Worm (Caenorhabditis elegans) whole organism, L2 larva: ENCODE data around the gene M163.1.

ENCODE experiments used
- C34F6.9 ChIP-seq: fragments of 150-350 bp; optimal IDR thresholded peaks from 2 replicates; lab custom pipeline; 2014; ENCODE audit warnings: missing biosample characterization, missing genetic modification characterization
- F13H6.1 ChIP-seq: sonication (generic microtip); optimal IDR thresholded peaks from 2 replicates; lab custom pipeline; 2016; ENCODE audit warnings: missing genetic modification characterization, missing compliant biosample characterization
- R02D3.7 ChIP-seq: fragments of 150-350 bp; optimal IDR thresholded peaks from 2 replicates; lab custom pipeline; 2014; ENCODE audit warnings: missing biosample characterization, missing genetic modification characterization
- ZK546.5 ChIP-seq: sonication (generic microtip); optimal IDR thresholded peaks from 2 replicates; lab custom pipeline; 2017; ENCODE audit warnings: missing biosample characterization, missing genetic modification characterization
- alr-1 ChIP-seq: fragments of 150-350 bp; optimal IDR thresholded peaks from 2 replicates; lab custom pipeline; 2014; ENCODE audit warnings: missing biosample characterization, missing genetic modification characterization
- aly-2 ChIP-seq: fragments of 150-350 bp; optimal IDR thresholded peaks from 2 replicates; lab custom pipeline; 2014; ENCODE audit warnings: missing biosample characterization, missing genetic modification characterization
- ama-1 ChIP-seq: fragments of 150-350 bp; optimal IDR thresholded peaks from 2 replicates; lab custom pipeline; 2018; ENCODE audit warnings: inconsistent platforms
- blmp-1 ChIP-seq: sonication (generic microtip); optimal IDR thresholded peaks from 2 replicates; lab custom pipeline; 2017; ENCODE audit warnings: missing genetic modification characterization, mild to moderate bottlenecking, missing compliant biosample characterization, antibody characterized with exemption, moderate library complexity; ENCODE audit not compliant: insufficient read depth
- ceh-16 ChIP-seq: fragments of 150-350 bp; optimal IDR thresholded peaks from 2 replicates; lab custom pipeline; 2014; ENCODE audit warnings: missing biosample characterization, missing genetic modification characterization
- ceh-82 ChIP-seq: fragments of 150-350 bp; optimal IDR thresholded peaks from 2 replicates; lab custom pipeline; 2014; ENCODE audit warnings: missing biosample characterization, missing genetic modification characterization
- crh-2 ChIP-seq: sonication (generic microtip); optimal IDR thresholded peaks from 2 replicates; lab custom pipeline; 2017; ENCODE audit warnings: missing biosample characterization, missing genetic modification characterization
- dmd-4 ChIP-seq: sonication (generic microtip); optimal IDR thresholded peaks from 2 replicates; lab custom pipeline; 2017; ENCODE audit warnings: missing biosample characterization, missing genetic modification characterization
- egl-27 ChIP-seq: sonication (generic microtip); optimal IDR thresholded peaks from 3 replicates; lab custom pipeline; 2017; ENCODE audit warnings: missing biosample characterization, missing genetic modification reagents, missing genetic modification characterization
- elt-1 ChIP-seq: fragments of 150-350 bp; optimal IDR thresholded peaks from 2 replicates; lab custom pipeline; 2014; ENCODE audit warnings: missing biosample characterization, missing genetic modification characterization
- elt-3 ChIP-seq: sonication (generic microtip); optimal IDR thresholded peaks from 2 replicates; lab custom pipeline; 2017; ENCODE audit warnings: missing biosample characterization, missing genetic modification characterization
- fos-1 ChIP-seq: fragments of 150-350 bp; optimal IDR thresholded peaks from 2 replicates; lab custom pipeline; 2014; ENCODE audit warnings: missing biosample characterization, missing genetic modification characterization
- gmeb-1 ChIP-seq: fragments of 150-350 bp; optimal IDR thresholded peaks from 2 replicates; lab custom pipeline; 2014; ENCODE audit warnings: missing biosample characterization, missing genetic modification characterization
- lin-11 ChIP-seq: fragments of 150-350 bp; sonication (generic microtip); optimal IDR thresholded peaks from 2 replicates; lab custom pipeline; 2014; ENCODE audit warnings: missing biosample characterization, missing genetic modification characterization, inconsistent platforms, mixed read lengths
- lin-13 ChIP-seq: fragments of 150-350 bp; optimal IDR thresholded peaks from 2 replicates; lab custom pipeline; 2014; ENCODE audit warnings: missing biosample characterization, missing genetic modification reagents, missing genetic modification characterization
- lin-39 ChIP-seq: fragments of 150-350 bp; optimal IDR thresholded peaks from 2 replicates; lab custom pipeline; 2014; ENCODE audit warnings: missing biosample characterization, missing genetic modification reagents, missing genetic modification characterization
- lsy-2 ChIP-seq, 2 experiments: fragments of 150-350 bp in 1 of 2; sonication (generic microtip) in 1 of 2; optimal IDR thresholded peaks; 2 replicates each; lab custom pipeline; 2014 to 2017; ENCODE audit warnings: missing biosample characterization in 2 of 2, missing genetic modification characterization in 2 of 2
- mab-5 ChIP-seq: fragments of 150-350 bp; optimal IDR thresholded peaks from 2 replicates; lab custom pipeline; 2014; ENCODE audit warnings: missing biosample characterization, missing genetic modification characterization
- mbf-1 ChIP-seq: sonication (generic microtip); optimal IDR thresholded peaks from 2 replicates; lab custom pipeline; 2017; ENCODE audit warnings: missing biosample characterization, missing genetic modification characterization
- mdl-1 ChIP-seq, 2 experiments: fragments of 150-350 bp in 1 of 2; sonication (generic microtip) in 1 of 2; optimal IDR thresholded peaks; 2 replicates each; lab custom pipeline; 2017; ENCODE audit warnings: missing biosample characterization in 2 of 2, missing genetic modification characterization in 2 of 2
- nhr-10 ChIP-seq: sonication (generic microtip); optimal IDR thresholded peaks from 2 replicates; lab custom pipeline; 2017; ENCODE audit warnings: missing biosample characterization, missing genetic modification characterization
- nhr-11 ChIP-seq: fragments of 150-350 bp; optimal IDR thresholded peaks from 2 replicates; lab custom pipeline; 2014; ENCODE audit warnings: missing biosample characterization, missing genetic modification characterization
- nhr-12 ChIP-seq: fragments of 150-350 bp; optimal IDR thresholded peaks from 2 replicates; lab custom pipeline; 2014; ENCODE audit warnings: missing biosample characterization, missing genetic modification characterization
- nhr-129 ChIP-seq: fragments of 150-350 bp; optimal IDR thresholded peaks from 2 replicates; lab custom pipeline; 2014; ENCODE audit warnings: missing biosample characterization, missing genetic modification characterization
- nhr-21 ChIP-seq: fragments of 150-350 bp; optimal IDR thresholded peaks from 2 replicates; lab custom pipeline; 2014; ENCODE audit warnings: missing biosample characterization, missing genetic modification characterization
- nhr-23 ChIP-seq: fragments of 150-350 bp; optimal IDR thresholded peaks from 2 replicates; lab custom pipeline; 2014; ENCODE audit warnings: missing biosample characterization, missing genetic modification reagents, missing genetic modification characterization
- nhr-237 ChIP-seq: fragments of 150-350 bp; optimal IDR thresholded peaks from 2 replicates; lab custom pipeline; 2014; ENCODE audit warnings: missing biosample characterization, missing genetic modification characterization
- nhr-25 ChIP-seq: fragments of 150-350 bp; sonication (generic microtip); optimal IDR thresholded peaks from 3 replicates; lab custom pipeline; 2014; ENCODE audit warnings: missing biosample characterization, missing genetic modification characterization
- nhr-6 ChIP-seq: fragments of 150-350 bp; optimal IDR thresholded peaks from 2 replicates; lab custom pipeline; 2014; ENCODE audit warnings: missing biosample characterization, missing genetic modification characterization
- nhr-77 ChIP-seq: fragments of 150-350 bp; optimal IDR thresholded peaks from 2 replicates; lab custom pipeline; 2014; ENCODE audit warnings: missing biosample characterization, missing genetic modification characterization
- peb-1 ChIP-seq: fragments of 150-350 bp; optimal IDR thresholded peaks from 2 replicates; lab custom pipeline; 2014; ENCODE audit warnings: missing biosample characterization, missing genetic modification characterization
- sem-4 ChIP-seq: fragments of 150-350 bp; optimal IDR thresholded peaks from 2 replicates; lab custom pipeline; 2014; ENCODE audit warnings: missing biosample characterization, missing genetic modification reagents, missing genetic modification characterization
- skn-1 ChIP-seq: sonication (generic microtip); optimal IDR thresholded peaks from 2 replicates; lab custom pipeline; 2017; ENCODE audit warnings: missing biosample characterization, missing genetic modification characterization
- sma-3 ChIP-seq: sonication (generic microtip); optimal IDR thresholded peaks from 2 replicates; lab custom pipeline; 2016; ENCODE audit warnings: missing genetic modification reagents, missing genetic modification characterization, missing compliant biosample characterization
- snpc-4 ChIP-seq: fragments of 150-350 bp; optimal IDR thresholded peaks from 2 replicates; lab custom pipeline; 2014; ENCODE audit warnings: missing biosample characterization, missing genetic modification characterization
- unc-39 ChIP-seq: fragments of 150-350 bp; optimal IDR thresholded peaks from 2 replicates; lab custom pipeline; 2014; ENCODE audit warnings: missing biosample characterization, missing genetic modification characterization
- unc-55 ChIP-seq: fragments of 150-350 bp; sonication (generic microtip); optimal IDR thresholded peaks from 3 replicates; lab custom pipeline; 2014; ENCODE audit warnings: missing biosample characterization, missing genetic modification reagents, missing genetic modification characterization
- unc-62 ChIP-seq: fragments of 150-350 bp; optimal IDR thresholded peaks from 2 replicates; lab custom pipeline; 2014; ENCODE audit warnings: missing biosample characterization, missing genetic modification reagents, missing genetic modification characterization
- zag-1 ChIP-seq: fragments of 150-350 bp; optimal IDR thresholded peaks from 2 replicates; lab custom pipeline; 2014; ENCODE audit warnings: missing biosample characterization, missing genetic modification characterization
- ztf-1 ChIP-seq: fragments of 200-800 bp; sonication (Bioruptor generic); conservative IDR thresholded peaks from 2 replicates; pipeline ENCODE4 v1.3.6; 2022; ENCODE audit warnings: missing genetic modification characterization, missing compliant biosample characterization
- ztf-11 ChIP-seq: sonication (generic microtip); optimal IDR thresholded peaks from 2 replicates; lab custom pipeline; 2017; ENCODE audit warnings: missing biosample characterization, missing genetic modification characterization
- ztf-4 ChIP-seq: fragments of 150-350 bp; optimal IDR thresholded peaks from 2 replicates; lab custom pipeline; 2014; ENCODE audit warnings: missing biosample characterization, missing genetic modification characterization

M163.1 gene

ce11 chrX:14527559-14527958, 23.9 kb upstream of the M163.1 start, which contains the start of gene nspc-18:
nspc-18 (minus strand) TSS chrX:14527659.
- TF ChIP-seq peb-1 (no peak), elt-3 (tag; lab: Kevin White, UChicago) (no peak), sem-4 (no peak), mbf-1 (tag; lab: Kevin White, UChicago) (no peak), skn-1 (no peak), snpc-4 (tag; lab: Kevin White, UChicago) (no peak), unc-39 (tag; lab: Kevin White, UChicago) (no peak), ztf-1 (GFP tag; lab: Robert Waterston, UW) (no peak), ceh-16 (tag; lab: Kevin White, UChicago) (no peak), nhr-77 (tag; lab: Kevin White, UChicago) (no peak), nhr-10 (tag; lab: Kevin White, UChicago) (no peak), egl-27 (tag; lab: Kevin White, UChicago) (no peak), sma-3 (GFP tag; lab: Kevin White, UChicago) (no peak), R02D3.7 (tag; lab: Kevin White, UChicago) (no peak), lin-39 (no peak), C34F6.9 (tag; lab: Kevin White, UChicago) (no peak), mdl-1 (tag; optimal IDR thresholded peaks at IDR 0.05; lab: Kevin White, UChicago) (no peak), nhr-25 (tag; lab: Kevin White, UChicago) (no peak), aly-2 (tag; lab: Kevin White, UChicago) (no peak)

DNA sequence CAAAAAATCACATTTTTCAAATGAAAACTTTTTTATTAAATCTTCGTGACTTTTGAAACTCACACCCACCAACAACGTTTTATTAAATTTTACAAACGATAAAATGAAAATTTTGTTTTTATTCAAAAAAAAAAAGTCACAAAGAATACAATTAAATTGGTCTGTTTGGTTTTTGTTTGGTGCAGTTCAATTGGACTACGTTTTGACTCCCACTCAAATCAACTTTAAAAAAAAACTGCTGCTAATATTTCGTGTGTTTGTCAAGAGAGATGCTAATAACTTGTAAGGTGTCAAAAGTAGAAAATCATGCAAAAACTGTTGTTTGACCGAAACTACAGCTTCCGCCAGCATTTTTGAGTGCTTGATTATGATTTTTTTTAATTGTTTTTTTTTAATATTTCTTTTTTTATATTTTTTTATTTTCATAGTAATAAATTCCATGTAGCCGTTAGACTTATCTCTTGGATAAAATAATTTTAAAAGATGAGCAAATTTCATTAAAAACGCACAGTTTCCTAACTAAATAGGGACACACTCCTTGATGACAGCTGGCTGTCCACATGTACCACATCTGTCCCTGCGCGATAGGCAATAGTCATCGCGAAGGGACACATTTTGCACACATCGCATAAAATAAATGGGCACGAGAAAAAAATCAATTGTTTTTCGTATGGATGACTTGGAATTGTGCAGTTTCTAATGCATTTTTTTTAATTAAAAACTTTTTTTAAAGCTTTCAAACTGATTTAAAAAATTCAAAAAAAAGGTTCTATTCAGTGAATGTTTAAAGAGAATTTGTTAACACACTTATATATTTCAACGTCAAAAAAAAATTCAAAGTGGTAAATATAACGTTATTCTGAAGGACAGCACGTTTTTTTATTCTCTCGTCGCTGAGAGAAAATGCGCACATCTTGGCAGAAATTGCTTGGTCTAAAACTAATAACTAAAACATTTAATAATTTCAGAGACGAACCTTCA, 22.0 kb upstream of the M163.1 start:
- TF ChIP-seq unc-55 (GFP tag; lab: Kevin White, UChicago), result peak; percentile 99
- TF ChIP-seq elt-3 (tag; lab: Kevin White, UChicago), result peak; percentile 91
- peak; percentile 99 for TF ChIP-seq ztf-4 (tag; lab: Kevin White, UChicago)
- no peak for TF ChIP-seq nhr-23 (tag; lab: Kevin White, UChicago)
- TF ChIP-seq lin-13, result peak; percentile 99
- TF ChIP-seq aly-2 (tag; lab: Kevin White, UChicago), result peak; percentile 97
- TF ChIP-seq ceh-16 (tag; lab: Kevin White, UChicago), result peak; percentile 97
- TF ChIP-seq sma-3 (GFP tag; lab: Kevin White, UChicago), result peak; percentile 99
- peak; percentile 87 for TF ChIP-seq blmp-1 (tag; lab: Kevin White, UChicago)
- peak; percentile 80 for TF ChIP-seq nhr-12 (tag; lab: Kevin White, UChicago)
- peak; percentile 99 for TF ChIP-seq mab-5
- TF ChIP-seq nhr-11 (tag; lab: Kevin White, UChicago), result peak; percentile 81
- TF ChIP-seq ztf-1 (GFP tag; lab: Robert Waterston, UW), result no peak
- TF ChIP-seq C34F6.9 (tag; lab: Kevin White, UChicago), result peak; percentile 99
- TF ChIP-seq lin-39, result peak; percentile 97
- peak; percentile 99 for TF ChIP-seq sem-4
- TF ChIP-seq unc-39 (tag; lab: Kevin White, UChicago), result peak; percentile 79
- TF ChIP-seq zag-1 (tag; lab: Kevin White, UChicago), result peak; percentile 99
- peak; percentile 99 for TF ChIP-seq F13H6.1 (tag; lab: Kevin White, UChicago)
- TF ChIP-seq gmeb-1 (tag; lab: Kevin White, UChicago), result peak; percentile 94
- TF ChIP-seq unc-62 (GFP tag; lab: Kevin White, UChicago), result peak; percentile 99
- peak; percentile 69 for TF ChIP-seq ama-1
- TF ChIP-seq nhr-77 (tag; lab: Kevin White, UChicago), result peak; percentile 99
- TF ChIP-seq nhr-21 (tag; lab: Kevin White, UChicago), result peak; percentile 100
- TF ChIP-seq ZK546.5, result peak; percentile 88
- peak; percentile 98 for TF ChIP-seq nhr-237 (tag; lab: Kevin White, UChicago)
- peak; percentile 99 for TF ChIP-seq fos-1 (tag; lab: Kevin White, UChicago)
- peak; percentile 99 for TF ChIP-seq nhr-6 (tag; lab: Kevin White, UChicago)
- peak; percentile 98 for TF ChIP-seq lin-11
- TF ChIP-seq snpc-4 (tag; lab: Kevin White, UChicago), result peak; percentile 92
- peak; percentile 74 for TF ChIP-seq dmd-4 (tag; lab: Kevin White, UChicago)
- peak; percentile 83 for TF ChIP-seq R02D3.7 (tag; lab: Kevin White, UChicago)
- TF ChIP-seq mdl-1 (tag; optimal IDR thresholded peaks at IDR 0.05; lab: Kevin White, UChicago), result peak; percentile 96 to 97
- peak; percentile 100 for TF ChIP-seq crh-2 (tag; lab: Kevin White, UChicago)
- peak; percentile 100 for TF ChIP-seq ceh-82 (tag; lab: Kevin White, UChicago)
- TF ChIP-seq ztf-11 (tag; lab: Kevin White, UChicago), result peak; percentile 82
- TF ChIP-seq egl-27 (tag; lab: Kevin White, UChicago), result peak; percentile 98
- TF ChIP-seq nhr-25 (tag; lab: Kevin White, UChicago), result peak; percentile 99
- peak; percentile 100 for TF ChIP-seq nhr-129 (tag; lab: Kevin White, UChicago)
- TF ChIP-seq nhr-10 (tag; lab: Kevin White, UChicago), result peak; percentile 98
- TF ChIP-seq skn-1, result peak; percentile 85
- no peak for TF ChIP-seq alr-1 (tag; lab: Kevin White, UChicago)
- peak; percentile 97 for TF ChIP-seq lsy-2 (tag; optimal IDR thresholded peaks at IDR 0.05; lab: Kevin White, UChicago)
- TF ChIP-seq peb-1, result no peak
- no peak for TF ChIP-seq elt-1 (tag; lab: Kevin White, UChicago)
